Worm (Caenorhabditis elegans) whole organism, early embryonic: ENCODE results near the gene srt-63.

Source experiments
- B0310.2 ChIP-seq: sonication (generic microtip); optimal IDR thresholded peaks from 2 replicates; lab custom pipeline; 2016; ENCODE audit warnings: mild to moderate bottlenecking, missing genetic modification characterization, missing compliant biosample characterization
- F13C5.2 ChIP-seq: sonication (generic microtip); optimal IDR thresholded peaks from 2 replicates; lab custom pipeline; 2017; ENCODE audit warnings: mild to moderate bottlenecking, missing genetic modification characterization, inconsistent platforms, missing compliant biosample characterization
- aly-1 ChIP-seq: sonication (generic microtip); optimal IDR thresholded peaks from 2 replicates; lab custom pipeline; 2016; ENCODE audit warnings: missing genetic modification characterization, missing compliant biosample characterization
- ama-1 ChIP-seq: fragments of 150-350 bp; optimal IDR thresholded peaks from 2 replicates; lab custom pipeline; 2014
- ceh-13 ChIP-seq: fragments of 200-800 bp; sonication (Bioruptor generic); optimal IDR thresholded peaks from 2 replicates; lab custom pipeline; 2018; ENCODE audit warnings: mild to moderate bottlenecking, missing genetic modification characterization, missing compliant biosample characterization
- ceh-36 ChIP-seq: sonication (generic microtip); optimal IDR thresholded peaks from 2 replicates; lab custom pipeline; 2016; ENCODE audit warnings: missing genetic modification characterization, inconsistent platforms, missing compliant biosample characterization
- flt-1 ChIP-seq: fragments of 200-800 bp; sonication (Bioruptor generic); IDR thresholded peaks from 2 replicates; pipeline ENCODE4 v1.3.6; 2022; ENCODE audit warnings: missing genetic modification characterization, missing compliant biosample characterization
- hmbx-1 ChIP-seq: sonication (generic microtip); optimal IDR thresholded peaks from 2 replicates; lab custom pipeline; 2016; ENCODE audit warnings: mild to moderate bottlenecking, missing genetic modification characterization, missing compliant biosample characterization
- hmg-4 ChIP-seq: fragments of 200-800 bp; sonication (Bioruptor generic); optimal IDR thresholded peaks from 2 replicates; lab custom pipeline; 2018; ENCODE audit warnings: mild to moderate bottlenecking, missing genetic modification characterization, missing compliant biosample characterization
- scrt-1 ChIP-seq: fragments of 200-800 bp; sonication (Bioruptor generic); IDR thresholded peaks from 2 replicates; pipeline ENCODE4 v1.3.6; 2022; ENCODE audit warnings: missing genetic modification characterization, missing compliant biosample characterization
- sea-1 ChIP-seq: fragments of 200-800 bp; sonication (Bioruptor generic); conservative IDR thresholded peaks from 2 replicates; pipeline ENCODE4 v1.3.6; 2022; ENCODE audit warnings: missing genetic modification characterization, missing compliant biosample characterization
- tbx-11 ChIP-seq: fragments of 200-800 bp; sonication (Bioruptor generic); IDR thresholded peaks from 2 replicates; pipeline ENCODE4 v1.3.6; 2022; ENCODE audit warnings: missing genetic modification characterization, missing compliant biosample characterization
- tbx-37 ChIP-seq: fragments of 200-800 bp; sonication (Bioruptor generic); conservative IDR thresholded peaks from 2 replicates; pipeline ENCODE4 v1.3.6; 2022; ENCODE audit warnings: missing genetic modification reagents, missing genetic modification characterization, missing compliant biosample characterization
- tra-4 ChIP-seq: sonication (generic microtip); optimal IDR thresholded peaks from 2 replicates; lab custom pipeline; 2017; ENCODE audit warnings: missing genetic modification characterization, missing compliant biosample characterization

ce11 chrV:3267950-3268349, 12.0 kb upstream of the srt-63 start, which contains the start of gene T28A11.18:
- TF ChIP-seq ama-1 (lab: Kevin White, UChicago) (no peak), flt-1 (GFP tag; lab: Robert Waterston, UW) (no peak), scrt-1 (GFP tag; lab: Robert Waterston, UW) (no peak), aly-1 (tag; lab: Kevin White, UChicago) (no peak), F13C5.2 (tag; lab: Kevin White, UChicago) (no peak), sea-1 (GFP tag; lab: Robert Waterston, UW) (no peak), tbx-37 (no peak), ceh-36 (tag; lab: Kevin White, UChicago) (no peak), hmg-4 (GFP tag; lab: Kevin White, UChicago) (no peak), tra-4 (tag; lab: Kevin White, UChicago) (no peak), hmbx-1 (tag; lab: Kevin White, UChicago) (no peak), tbx-11 (GFP tag; lab: Robert Waterston, UW) (no peak), ceh-13 (no peak), B0310.2 (tag; lab: Kevin White, UChicago) (no peak)
